Worm (Caenorhabditis elegans): ENCODE measurements around the gene C03H5.7.

ce11 chrII:399321-399720, 19.3 kb downstream of the C03H5.7 start, which contains the start of gene C03H5.6:
- TF ChIP-seq ceh-82 (tag; optimal IDR thresholded peaks at IDR 0.05) = no peak
- TF ChIP-seq nhr-23 (tag; optimal IDR thresholded peaks at IDR 0.05) = no peak
- TF ChIP-seq sea-2 (GFP tag; optimal IDR thresholded peaks at IDR 0.05) = no peak
